Fruit fly (Drosophila melanogaster) whole organism, embryonic: Measurements from ENCODE around the gene CG1231.

ENCODE experiments used
- C15 ChIP-seq: fragments of 200-800 bp; sonication (Bioruptor generic); IDR thresholded peaks from 3 replicates; pipeline ENCODE4 v1.3.6; 2022; ENCODE audit warnings: missing biosample characterization, missing genetic modification characterization
- CG11247 ChIP-seq: fragments of 200-800 bp; sonication (Bioruptor generic); IDR thresholded peaks from 2 replicates; pipeline ENCODE4 v1.3.6; 2022; ENCODE audit warnings: missing biosample characterization, missing genetic modification characterization
- CG1233 ChIP-seq: fragments of 200-800 bp; sonication (Bioruptor generic); optimal IDR thresholded peaks from 4 replicates; lab custom pipeline; 2018; ENCODE audit warnings: missing biosample characterization, mild to moderate bottlenecking, missing genetic modification characterization
- CG13894 ChIP-seq: fragments of 200-800 bp; sonication (Bioruptor generic); optimal IDR thresholded peaks from 3 replicates; lab custom pipeline; 2018; ENCODE audit warnings: missing biosample characterization, mild to moderate bottlenecking, missing genetic modification characterization, moderate library complexity
- CG14860 ChIP-seq: fragments of 200-800 bp; sonication (Bioruptor generic); IDR thresholded peaks from 3 replicates; pipeline ENCODE4 v1.3.6; 2022; ENCODE audit warnings: missing biosample characterization, missing genetic modification characterization; ENCODE audit not compliant: partially characterized antibody
- CG1602 ChIP-seq: fragments of 200-800 bp; sonication (Bioruptor generic); optimal IDR thresholded peaks from 3 replicates; lab custom pipeline; 2016; ENCODE audit warnings: missing biosample characterization, missing genetic modification characterization
- CG18476 ChIP-seq: fragments of 200-800 bp; sonication (Bioruptor generic); optimal IDR thresholded peaks from 2 replicates; lab custom pipeline; 2016; ENCODE audit warnings: missing biosample characterization, mild to moderate bottlenecking, missing genetic modification characterization
- CG2120 ChIP-seq: fragments of 200-800 bp; sonication (Bioruptor generic); optimal IDR thresholded peaks from 3 replicates; lab custom pipeline; 2016; ENCODE audit warnings: missing biosample characterization, missing genetic modification characterization
- CG2678 ChIP-seq: fragments of 200-800 bp; sonication (Bioruptor generic); optimal IDR thresholded peaks from 3 replicates; lab custom pipeline; 2019; ENCODE audit warnings: missing biosample characterization, mild to moderate bottlenecking, missing genetic modification characterization, moderate library complexity
- CG2712 ChIP-seq: fragments of 200-800 bp; optimal IDR thresholded peaks from 3 replicates; lab custom pipeline; 2019; ENCODE audit warnings: missing biosample characterization, mild to moderate bottlenecking, missing genetic modification characterization, moderate library complexity
- CG32532 ChIP-seq: fragments of 200-800 bp; sonication (Bioruptor generic); IDR thresholded peaks from 2 replicates; pipeline ENCODE4 v1.3.6; 2022; ENCODE audit warnings: missing biosample characterization, missing genetic modification characterization
- CG4404 ChIP-seq: fragments of 200-800 bp; sonication (Bioruptor generic); IDR thresholded peaks from 2 replicates; pipeline ENCODE4 v1.3.6; 2022; ENCODE audit warnings: missing biosample characterization, missing genetic modification characterization
- CG4424 ChIP-seq: fragments of 200-800 bp; sonication (Bioruptor generic); optimal IDR thresholded peaks from 3 replicates; lab custom pipeline; 2016; ENCODE audit warnings: missing biosample characterization, missing genetic modification characterization
- CG5180 ChIP-seq: fragments of 200-800 bp; sonication (Bioruptor generic); optimal IDR thresholded peaks from 3 replicates; lab custom pipeline; 2017; ENCODE audit warnings: missing biosample characterization, missing genetic modification characterization, mild to moderate bottlenecking, moderate library complexity, missing genetic modification reagents
- CG5953 ChIP-seq: fragments of 200-800 bp; sonication (Bioruptor generic); IDR thresholded peaks from 2 replicates; pipeline ENCODE4 v1.3.6; 2022; ENCODE audit warnings: missing biosample characterization, missing genetic modification characterization
- CG6854 ChIP-seq: fragments of 200-800 bp; sonication (Bioruptor generic); optimal IDR thresholded peaks from 3 replicates; lab custom pipeline; 2017; ENCODE audit warnings: missing biosample characterization, mild to moderate bottlenecking, missing genetic modification characterization
- CG8765 ChIP-seq: fragments of 200-800 bp; sonication (Bioruptor generic); IDR thresholded peaks from 2 replicates; pipeline ENCODE4 v1.3.6; 2022; ENCODE audit warnings: missing biosample characterization, missing genetic modification characterization
- CG9797 ChIP-seq: fragments of 200-800 bp; sonication (Bioruptor generic); optimal IDR thresholded peaks from 3 replicates; lab custom pipeline; 2018; ENCODE audit warnings: missing biosample characterization, mild to moderate bottlenecking, missing genetic modification characterization
- Ets65A ChIP-seq: fragments of 200-800 bp; sonication (Bioruptor generic); peaks from one replicate; lab custom pipeline; 2016; ENCODE audit warnings: missing biosample characterization, missing genetic modification characterization
- Kr ChIP-seq: fragments of 200-800 bp; sonication (Bioruptor generic); optimal IDR thresholded peaks from 2 replicates; lab custom pipeline; 2017; ENCODE audit warnings: missing biosample characterization, mild to moderate bottlenecking, missing genetic modification characterization
- NK7.1 ChIP-seq: fragments of 200-800 bp; sonication (Bioruptor generic); optimal IDR thresholded peaks from 3 replicates; lab custom pipeline; 2016; ENCODE audit warnings: missing biosample characterization, missing genetic modification characterization
- Nf-YB ChIP-seq: fragments of 200-800 bp; sonication (Bioruptor generic); optimal IDR thresholded peaks from 3 replicates; lab custom pipeline; 2019; ENCODE audit warnings: missing biosample characterization, mild to moderate bottlenecking, missing genetic modification characterization, moderate library complexity
- Ravus ChIP-seq: fragments of 200-800 bp; sonication (Bioruptor generic); IDR thresholded peaks from 2 replicates; pipeline ENCODE4 v1.3.6; 2022; ENCODE audit warnings: missing biosample characterization, missing genetic modification characterization
- Rfx ChIP-seq: fragments of 200-800 bp; sonication (Bioruptor generic); IDR thresholded peaks from 2 replicates; pipeline ENCODE4 v1.3.6; 2022; ENCODE audit warnings: missing biosample characterization, missing genetic modification characterization
- Side ChIP-seq: fragments of 200-800 bp; sonication (Bioruptor generic); optimal IDR thresholded peaks from 2 replicates; lab custom pipeline; 2016; ENCODE audit warnings: missing biosample characterization, missing genetic modification characterization
- Xrp1 ChIP-seq: fragments of 200-800 bp; sonication (Bioruptor generic); IDR thresholded peaks from 2 replicates; pipeline ENCODE4 v1.3.6; 2022; ENCODE audit warnings: missing biosample characterization, missing genetic modification characterization
- ara ChIP-seq: fragments of 200-800 bp; sonication (Bioruptor generic); IDR thresholded peaks from 2 replicates; pipeline ENCODE4 v1.3.6; 2022; ENCODE audit warnings: missing biosample characterization, missing genetic modification characterization
- cg ChIP-seq: fragments of 200-800 bp; sonication (Bioruptor generic); optimal IDR thresholded peaks from 3 replicates; lab custom pipeline; 2019; ENCODE audit warnings: missing biosample characterization, mild to moderate bottlenecking, missing genetic modification characterization, moderate library complexity
- ci ChIP-seq: fragments of 200-800 bp; sonication (Bioruptor generic); IDR thresholded peaks from 3 replicates; pipeline ENCODE4 v1.3.6; 2022; ENCODE audit warnings: missing biosample characterization, missing genetic modification characterization
- dati ChIP-seq: fragments of 200-800 bp; sonication (Bioruptor generic); IDR thresholded peaks from 2 replicates; pipeline ENCODE4 v1.3.6; 2022; ENCODE audit warnings: missing biosample characterization, missing genetic modification characterization
- eve ChIP-seq, 2 experiments: fragments of >200 bp; optimal IDR thresholded peaks; 2 replicates each; lab custom pipeline; 2017; ENCODE audit warnings: missing biosample characterization in 2 of 2, missing genetic modification characterization in 2 of 2
- eyg ChIP-seq: fragments of 200-800 bp; sonication (Bioruptor generic); optimal IDR thresholded peaks from 3 replicates; lab custom pipeline; 2016; ENCODE audit warnings: missing biosample characterization, missing genetic modification characterization
- fd96Cb ChIP-seq: fragments of 200-800 bp; sonication (Bioruptor generic); optimal IDR thresholded peaks from 2 replicates; lab custom pipeline; 2018; ENCODE audit warnings: missing biosample characterization, mild to moderate bottlenecking, missing genetic modification characterization, moderate library complexity
- gce ChIP-seq: fragments of 200-800 bp; sonication (Bioruptor generic); IDR thresholded peaks from 3 replicates; pipeline ENCODE4 v1.3.6; 2022; ENCODE audit warnings: missing biosample characterization, missing genetic modification characterization
- jigr1 ChIP-seq: fragments of 200-800 bp; sonication (Bioruptor generic); IDR thresholded peaks from 3 replicates; pipeline ENCODE4 v1.3.6; 2022; ENCODE audit warnings: missing biosample characterization, missing genetic modification characterization
- klu ChIP-seq: fragments of 200-800 bp; sonication (Bioruptor generic); IDR thresholded peaks from 2 replicates; pipeline ENCODE4 v1.3.6; 2022; ENCODE audit warnings: missing biosample characterization, missing genetic modification characterization
- kni ChIP-seq: fragments of 200-800 bp; sonication (Bioruptor generic); optimal IDR thresholded peaks from 3 replicates; lab custom pipeline; 2017; ENCODE audit warnings: mild to moderate bottlenecking, missing biosample characterization, missing genetic modification reagents, missing genetic modification characterization
- knrl ChIP-seq: fragments of 200-800 bp; sonication (Bioruptor generic); IDR thresholded peaks from 3 replicates; pipeline ENCODE4 v1.3.6; 2022; ENCODE audit warnings: missing biosample characterization, missing genetic modification characterization; ENCODE audit not compliant: partially characterized antibody
- lab ChIP-seq: fragments of 200-800 bp; sonication (Bioruptor generic); optimal IDR thresholded peaks from 3 replicates; lab custom pipeline; 2017; ENCODE audit warnings: missing biosample characterization, missing genetic modification characterization, mild to moderate bottlenecking, moderate library complexity, missing genetic modification reagents
- lmd ChIP-seq: fragments of 200-800 bp; sonication (Bioruptor generic); IDR thresholded peaks from 2 replicates; pipeline ENCODE4 v1.3.6; 2022; ENCODE audit warnings: missing biosample characterization, missing genetic modification characterization
- nom ChIP-seq: fragments of 200-800 bp; sonication (Bioruptor generic); optimal IDR thresholded peaks from 2 replicates; lab custom pipeline; 2017; ENCODE audit warnings: missing biosample characterization, missing genetic modification characterization, mild to moderate bottlenecking, moderate library complexity, missing genetic modification reagents
- oc ChIP-seq: fragments of 200-800 bp; sonication (Bioruptor generic); optimal IDR thresholded peaks from 2 replicates; lab custom pipeline; 2018; ENCODE audit warnings: missing biosample characterization, mild to moderate bottlenecking, missing genetic modification characterization, moderate library complexity
- phol ChIP-seq: fragments of 200-800 bp; sonication (Bioruptor generic); optimal IDR thresholded peaks from 3 replicates; lab custom pipeline; 2018; ENCODE audit warnings: missing biosample characterization, mild to moderate bottlenecking, missing genetic modification characterization, moderate library complexity
- psq ChIP-seq: fragments of 200-800 bp; sonication (Bioruptor generic); optimal IDR thresholded peaks from 2 replicates; lab custom pipeline; 2017; ENCODE audit warnings: missing biosample characterization, missing genetic modification characterization
- sens ChIP-seq: fragments of 200-800 bp; sonication (Bioruptor generic); peaks from one replicate; lab custom pipeline; 2016; ENCODE audit warnings: missing biosample characterization, missing genetic modification characterization
- sqz ChIP-seq: fragments of 200-800 bp; sonication (Bioruptor generic); optimal IDR thresholded peaks from 3 replicates; lab custom pipeline; 2018; ENCODE audit warnings: missing biosample characterization, mild to moderate bottlenecking, missing genetic modification characterization
- sug ChIP-seq: fragments of 200-800 bp; optimal IDR thresholded peaks from 2 replicates; lab custom pipeline; 2019; ENCODE audit warnings: missing biosample characterization, mild to moderate bottlenecking, missing genetic modification characterization, moderate library complexity
- tio ChIP-seq: fragments of 200-800 bp; sonication (Bioruptor generic); optimal IDR thresholded peaks from 2 replicates; lab custom pipeline; 2017; ENCODE audit warnings: missing biosample characterization, missing genetic modification characterization, inconsistent platforms
- z ChIP-seq: fragments of 200-800 bp; sonication (Bioruptor generic); IDR thresholded peaks from 3 replicates; pipeline ENCODE4 v1.3.6; 2022; ENCODE audit warnings: missing biosample characterization, missing genetic modification characterization
- zen2 ChIP-seq: fragments of 200-800 bp; sonication (Bioruptor generic); IDR thresholded peaks from 3 replicates; pipeline ENCODE4 v1.3.6; 2022; ENCODE audit warnings: missing biosample characterization, missing genetic modification characterization; ENCODE audit not compliant: partially characterized antibody

CG1231 gene

DNA sequence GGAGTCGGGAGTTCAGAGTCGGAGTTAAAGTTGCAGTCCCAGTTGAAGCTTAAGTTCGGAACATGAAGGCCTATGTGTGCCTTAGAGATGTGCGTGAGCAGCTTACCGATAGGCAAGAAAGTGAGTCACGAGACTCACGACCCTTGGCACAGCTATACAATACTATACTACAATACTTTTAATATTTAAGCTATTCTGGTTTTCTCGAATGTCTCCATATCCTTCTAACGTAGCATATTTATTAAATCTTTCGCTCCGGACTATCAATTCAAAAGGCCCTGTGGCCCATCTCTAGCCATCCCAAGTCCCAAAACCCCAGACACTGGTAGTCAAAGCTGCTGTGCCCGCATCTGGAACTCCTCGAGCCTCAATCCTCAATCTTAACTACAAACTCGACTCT lies 34.0 kb downstream of the CG1231 start (continued):
- peak; percentile 90 for TF ChIP-seq Ets65A (GFP tag; lab: Kevin White, UChicago)
- peak; percentile 45; the same call in 1 of the 3 replicates for TF ChIP-seq CG14860 (GFP tag; lab: Robert Waterston, UW)
- peak; percentile 26 for TF ChIP-seq phol (tag; lab: Kevin White, UChicago)
- TF ChIP-seq zen2 (GFP tag; lab: Robert Waterston, UW), result 0 out of 3 replicates have a peak, but pooled peaks have one; percentile 38
- peak; percentile 33; the same call in 1 of the 2 replicates for TF ChIP-seq CG4404
- peak; percentile 63; the same call in 1 of the 2 replicates for TF ChIP-seq Xrp1 (GFP tag; lab: Robert Waterston, UW)
- TF ChIP-seq sens (GFP tag; lab: Kevin White, UChicago), result peak; percentile 57
- TF ChIP-seq CG2678 (tag; lab: Kevin White, UChicago), result no peak
- TF ChIP-seq CG32532 (GFP tag; lab: Robert Waterston, UW), result 0 out of 2 replicates have a peak, but pooled peaks have one; percentile 5
- no peak for TF ChIP-seq CG1233 (GFP tag; lab: Kevin White, UChicago)
- peak; percentile 56 for TF ChIP-seq ara (GFP tag; lab: Robert Waterston, UW)
- no peak for TF ChIP-seq Kr
- TF ChIP-seq lab (GFP tag; lab: Kevin White, UChicago), result no peak
- no peak for TF ChIP-seq kni (GFP tag; lab: Kevin White, UChicago)
- TF ChIP-seq, all 482 proteins: peak for 48

DNA sequence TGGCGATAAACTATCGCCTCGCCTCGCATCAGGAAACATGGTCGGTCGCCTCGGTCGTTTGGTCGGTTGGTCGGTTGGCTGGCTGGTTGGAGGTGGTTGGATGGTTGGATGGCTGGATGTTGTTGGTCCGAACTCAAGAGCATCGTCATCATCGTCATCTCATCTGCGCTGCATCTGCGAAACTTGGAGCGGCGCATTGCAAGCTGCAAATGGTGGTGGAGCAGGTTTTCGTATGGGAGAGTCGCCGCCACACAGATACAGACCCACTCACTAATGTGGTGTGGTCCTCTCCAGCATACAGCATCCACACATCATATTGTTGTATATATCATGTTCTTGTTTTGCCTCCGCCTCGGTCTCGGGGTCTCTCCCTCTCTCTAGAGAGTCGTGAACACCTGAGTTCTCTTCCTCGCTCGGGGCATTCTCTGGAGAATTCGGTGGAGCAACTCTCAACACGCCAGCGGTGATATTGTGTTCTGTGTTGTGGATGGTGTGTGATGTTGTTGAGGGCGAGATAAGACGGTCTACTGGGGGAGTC lies 36.5 kb downstream of the CG1231 start, which contains the start of gene trh:
Gene trh, minus strand, starts transcription at position 12 of the 538 bp plus-strand sequence.
- TF ChIP-seq CG8765, result no peak
- 0 out of 3 replicates have a peak, but pooled peaks have one; percentile 5 for TF ChIP-seq knrl (GFP tag; lab: Robert Waterston, UW)
- TF ChIP-seq sqz (GFP tag; lab: Kevin White, UChicago), result no peak
- TF ChIP-seq eyg (GFP tag; lab: Kevin White, UChicago), result no peak
- peak; percentile 63 for TF ChIP-seq nom
- no peak for TF ChIP-seq eve (GFP tag; optimal IDR thresholded peaks at IDR 0.05; lab: Kevin White, UChicago)
- TF ChIP-seq sens (GFP tag; lab: Kevin White, UChicago), result no peak
- TF ChIP-seq psq, result no peak
- no peak for TF ChIP-seq CG5953
- TF ChIP-seq z (GFP tag; lab: Robert Waterston, UW), result no peak
- no peak for TF ChIP-seq CG2712 (tag; lab: Kevin White, UChicago)
- TF ChIP-seq CG4424 (GFP tag; lab: Kevin White, UChicago), result no peak
- peak; percentile 42 for TF ChIP-seq cg (GFP tag; lab: Kevin White, UChicago)
- TF ChIP-seq oc (tag; lab: Kevin White, UChicago), result no peak
- peak; percentile 79 for TF ChIP-seq CG5180 (GFP tag; lab: Kevin White, UChicago)
- no peak for TF ChIP-seq Ets65A (GFP tag; lab: Kevin White, UChicago)
- peak; percentile 22 for TF ChIP-seq Nf-YB
- TF ChIP-seq lmd (GFP tag; lab: Robert Waterston, UW), result no peak
- no peak for TF ChIP-seq gce (GFP tag; lab: Robert Waterston, UW)
- no peak for TF ChIP-seq klu (GFP tag; lab: Robert Waterston, UW)
- TF ChIP-seq CG2120 (GFP tag; lab: Kevin White, UChicago), result no peak
- TF ChIP-seq ci, result no peak
- TF ChIP-seq sug (tag; lab: Kevin White, UChicago), result no peak
- TF ChIP-seq CG1602, result no peak
- no peak for TF ChIP-seq tio (GFP tag; lab: Kevin White, UChicago)
- TF ChIP-seq NK7.1 (GFP tag; lab: Kevin White, UChicago), result no peak
- TF ChIP-seq CG9797, result no peak
- TF ChIP-seq Ravus (GFP tag; lab: Robert Waterston, UW), result no peak
- TF ChIP-seq CG6854 (GFP tag; lab: Kevin White, UChicago), result no peak
- TF ChIP-seq C15 (GFP tag; lab: Robert Waterston, UW), result no peak
- no peak for TF ChIP-seq jigr1 (GFP tag; lab: Robert Waterston, UW)
- TF ChIP-seq fd96Cb (tag; lab: Kevin White, UChicago), result no peak
- no peak for TF ChIP-seq Side (GFP tag; lab: Kevin White, UChicago)
- TF ChIP-seq CG11247, result no peak
- no peak for TF ChIP-seq dati (GFP tag; lab: Robert Waterston, UW)
- no peak for TF ChIP-seq CG18476 (GFP tag; lab: Kevin White, UChicago)
- TF ChIP-seq CG13894 (tag; lab: Kevin White, UChicago), result no peak
- no peak for TF ChIP-seq Rfx
